Fruit fly (Drosophila melanogaster) whole organism, pupa: ENCODE data around the gene Gdi.

Experiments used
- CG10348 ChIP-seq: fragments of 200-800 bp; sonication (Bioruptor generic); IDR thresholded peaks from 2 replicates; pipeline ENCODE4 v1.3.6; 2022; ENCODE audit warnings: missing biosample characterization, missing genetic modification characterization
- CG12605 ChIP-seq: fragments of 200-800 bp; sonication (Bioruptor generic); IDR thresholded peaks from 2 replicates; pipeline ENCODE4 v1.3.6; 2022; ENCODE audit warnings: missing biosample characterization, missing genetic modification characterization
- CG13204 ChIP-seq: fragments of 200-800 bp; sonication (Bioruptor generic); optimal IDR thresholded peaks from 2 replicates; lab custom pipeline; 2018; ENCODE audit warnings: missing biosample characterization, mild to moderate bottlenecking, missing genetic modification characterization, moderate library complexity
- CG14655 ChIP-seq: fragments of 200-800 bp; sonication (Bioruptor generic); optimal IDR thresholded peaks from 3 replicates; lab custom pipeline; 2017; ENCODE audit warnings: mild to moderate bottlenecking, missing biosample characterization, missing genetic modification reagents, missing genetic modification characterization
- CG15710 ChIP-seq: fragments of 200-800 bp; sonication (Bioruptor generic); optimal IDR thresholded peaks from 2 replicates; lab custom pipeline; 2018; ENCODE audit warnings: missing biosample characterization, mild to moderate bottlenecking, missing genetic modification characterization, moderate library complexity
- CG17806 ChIP-seq: fragments of 200-800 bp; sonication (Bioruptor generic); optimal IDR thresholded peaks from 2 replicates; lab custom pipeline; 2018; ENCODE audit warnings: missing biosample characterization, mild to moderate bottlenecking, missing genetic modification characterization, moderate library complexity
- CG32121 ChIP-seq: fragments of 200-800 bp; sonication (Bioruptor generic); IDR thresholded peaks from 2 replicates; pipeline ENCODE4 v1.3.6; 2022; ENCODE audit warnings: missing biosample characterization, missing genetic modification characterization
- CG34367 ChIP-seq: fragments of 200-800 bp; sonication (Bioruptor generic); optimal IDR thresholded peaks from 2 replicates; lab custom pipeline; 2018; ENCODE audit warnings: missing biosample characterization, mild to moderate bottlenecking, missing genetic modification characterization
- CG4496 ChIP-seq: fragments of 200-800 bp; sonication (Bioruptor generic); IDR thresholded peaks from 3 replicates; pipeline ENCODE4 v1.3.6; 2022; ENCODE audit warnings: missing biosample characterization, missing genetic modification characterization
- CG8159 ChIP-seq: fragments of 200-800 bp; sonication (Bioruptor generic); optimal IDR thresholded peaks from 3 replicates; lab custom pipeline; 2018; ENCODE audit warnings: missing biosample characterization, mild to moderate bottlenecking, missing genetic modification characterization, moderate library complexity
- CG8301 ChIP-seq: fragments of 200-800 bp; sonication (Bioruptor generic); optimal IDR thresholded peaks from 2 replicates; lab custom pipeline; 2018; ENCODE audit warnings: missing biosample characterization, mild to moderate bottlenecking, missing genetic modification characterization
- CG9948 ChIP-seq: fragments of 200-800 bp; sonication (Bioruptor generic); optimal IDR thresholded peaks from 2 replicates; lab custom pipeline; 2018; ENCODE audit warnings: missing biosample characterization, mild to moderate bottlenecking, missing genetic modification characterization, moderate library complexity
- D1 ChIP-seq: fragments of 200-800 bp; sonication (Bioruptor generic); optimal IDR thresholded peaks from 2 replicates; lab custom pipeline; 2018; ENCODE audit warnings: missing biosample characterization, mild to moderate bottlenecking, missing genetic modification characterization, moderate library complexity
- EcR ChIP-seq: fragments of 200-800 bp; sonication (Bioruptor generic); optimal IDR thresholded peaks from 3 replicates; lab custom pipeline; 2019; ENCODE audit warnings: missing biosample characterization, missing genetic modification characterization, mild to moderate bottlenecking, moderate library complexity, missing genetic modification reagents
- Ets98B ChIP-seq: fragments of 200-800 bp; sonication (Bioruptor generic); IDR thresholded peaks from 2 replicates; pipeline ENCODE4 v1.3.6; 2022; ENCODE audit warnings: missing biosample characterization, missing genetic modification characterization
- Pif1A ChIP-seq: fragments of 200-800 bp; sonication (Bioruptor generic); optimal IDR thresholded peaks from 3 replicates; lab custom pipeline; 2016; ENCODE audit warnings: missing biosample characterization, missing genetic modification characterization
- Pif1B ChIP-seq: fragments of 200-800 bp; sonication (Bioruptor generic); optimal IDR thresholded peaks from 3 replicates; lab custom pipeline; 2016; ENCODE audit warnings: missing biosample characterization, missing genetic modification characterization
- Snoo ChIP-seq: fragments of 200-800 bp; sonication (Bioruptor generic); optimal IDR thresholded peaks from 3 replicates; lab custom pipeline; 2017; ENCODE audit warnings: missing biosample characterization, mild to moderate bottlenecking, missing genetic modification characterization, inconsistent platforms
- fd96Ca ChIP-seq: fragments of 200-800 bp; sonication (Bioruptor generic); IDR thresholded peaks from 3 replicates; pipeline ENCODE4 v1.3.6; 2022; ENCODE audit warnings: missing biosample characterization, missing genetic modification characterization
- gl ChIP-seq: fragments of 200-800 bp; sonication (Bioruptor generic); optimal IDR thresholded peaks from 2 replicates; lab custom pipeline; 2018; ENCODE audit warnings: missing biosample characterization, mild to moderate bottlenecking, missing genetic modification characterization
- rn ChIP-seq: fragments of 200-800 bp; sonication (Bioruptor generic); IDR thresholded peaks from 2 replicates; pipeline ENCODE4 v1.3.6; 2022; ENCODE audit warnings: missing biosample characterization, missing genetic modification characterization

Gdi gene

DNA sequence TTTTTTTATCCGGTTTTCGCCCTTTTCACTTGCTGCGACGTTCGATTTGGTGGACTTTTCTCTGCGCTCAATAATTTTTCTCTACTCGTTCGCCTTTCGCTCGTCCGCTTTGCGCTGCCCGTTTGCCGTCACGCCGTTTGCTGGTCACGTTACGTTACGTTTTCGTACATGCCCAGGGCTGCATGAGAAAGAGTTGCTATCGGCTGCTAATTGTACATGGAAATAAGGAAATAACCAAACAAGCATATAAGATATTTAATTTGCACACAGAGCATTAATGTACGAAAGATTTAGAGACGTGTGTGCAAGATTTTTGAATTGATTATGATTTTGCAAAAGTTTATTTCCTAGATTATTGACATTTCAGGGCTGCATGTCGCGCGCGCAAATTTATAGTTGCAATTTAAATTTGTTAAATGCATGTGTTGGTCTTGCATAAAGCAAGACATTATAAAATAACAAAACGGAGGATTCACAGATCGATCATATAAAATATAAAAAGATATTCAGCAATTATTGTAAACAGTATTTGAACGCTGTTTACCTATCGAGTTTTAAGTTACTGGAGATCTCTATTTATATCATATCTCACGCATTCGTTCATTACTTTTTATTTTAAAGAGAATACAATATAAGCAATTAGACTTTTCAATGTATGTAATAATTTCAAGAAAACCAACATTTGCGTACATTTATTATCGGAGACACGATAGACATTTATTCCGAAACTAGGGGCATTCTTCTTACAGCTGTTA, at the start of gene Gdi:
Gene Gdi, minus strand, starts transcription at position 214 of the 755 bp plus-strand sequence.
- TF ChIP-seq Pif1A (no peak), CG32121 (peak; percentile 30; the same call in 1 of the 2 replicates), Snoo (no peak), CG15710 (tag; lab: Kevin White, UChicago) (peak; percentile 14), rn (no peak), CG9948 (no peak), CG8301 (tag; lab: Kevin White, UChicago) (no peak), CG4496 (GFP tag; lab: Robert Waterston, UW) (no peak), CG17806 (tag; lab: Kevin White, UChicago) (no peak), EcR (GFP tag; lab: Kevin White, UChicago) (no peak), CG10348 (GFP tag; lab: Robert Waterston, UW) (no peak), CG34367 (tag; lab: Kevin White, UChicago) (no peak), CG13204 (GFP tag; lab: Kevin White, UChicago) (no peak), Pif1B (GFP tag; lab: Kevin White, UChicago) (no peak), CG12605 (GFP tag; lab: Robert Waterston, UW) (no peak), D1 (tag; lab: Kevin White, UChicago) (no peak), CG14655 (GFP tag; lab: Kevin White, UChicago) (no peak), fd96Ca (GFP tag; lab: Robert Waterston, UW) (no peak), CG8159 (tag; lab: Kevin White, UChicago) (peak; percentile 19), gl (tag; lab: Kevin White, UChicago) (no peak)

DNA sequence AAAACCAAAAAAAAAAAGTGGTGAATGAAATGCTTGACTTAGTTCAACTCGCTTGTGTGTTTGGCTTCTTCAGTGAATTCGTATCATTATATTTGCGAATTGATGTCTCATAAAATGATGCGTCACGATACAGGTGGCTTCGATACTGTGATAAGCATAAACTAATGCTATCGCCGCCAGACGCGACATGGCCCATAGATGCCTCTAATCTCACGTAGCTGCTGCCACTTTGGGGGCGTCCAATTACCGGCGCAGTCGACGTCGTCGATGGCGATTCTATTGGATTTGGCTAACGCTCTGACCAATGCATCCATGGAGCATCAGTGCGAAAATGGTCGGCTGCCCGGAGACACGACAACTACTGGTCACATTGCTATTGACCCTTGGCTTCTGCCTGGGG, 49.2 kb upstream of the Gdi start, which contains the start of gene CG13113:
Gene CG13113, plus strand, starts transcription at position 301 of the 400 bp plus-strand sequence.
- TF ChIP-seq CG8159 (tag; lab: Kevin White, UChicago), result no peak

DNA sequence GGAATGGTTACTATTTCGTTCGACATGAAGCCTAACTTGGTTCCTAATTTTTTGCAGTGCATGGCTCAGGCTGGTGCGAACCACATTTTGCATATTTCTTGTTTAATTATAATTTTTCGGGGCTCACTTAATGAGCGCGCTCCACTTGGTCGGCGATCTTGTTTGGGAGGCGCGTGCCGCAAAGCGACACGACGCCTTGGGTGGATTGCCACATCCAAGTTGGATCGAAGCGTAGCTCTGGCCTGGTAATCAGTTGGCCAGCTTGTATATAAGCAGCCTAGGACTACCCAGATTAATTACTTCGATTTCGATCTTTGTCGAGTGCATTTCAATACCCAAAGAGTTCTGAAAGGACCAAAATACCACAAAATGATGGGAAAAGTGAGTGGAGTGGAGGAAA, 47.9 kb upstream of the Gdi start, which contains the start of gene Cpr30B:
Gene Cpr30B, plus strand, starts transcription at position 301 of the 400 bp plus-strand sequence.
- no peak for TF ChIP-seq CG8159 (tag; lab: Kevin White, UChicago)
- TF ChIP-seq CG15710 (tag; lab: Kevin White, UChicago), result no peak

DNA sequence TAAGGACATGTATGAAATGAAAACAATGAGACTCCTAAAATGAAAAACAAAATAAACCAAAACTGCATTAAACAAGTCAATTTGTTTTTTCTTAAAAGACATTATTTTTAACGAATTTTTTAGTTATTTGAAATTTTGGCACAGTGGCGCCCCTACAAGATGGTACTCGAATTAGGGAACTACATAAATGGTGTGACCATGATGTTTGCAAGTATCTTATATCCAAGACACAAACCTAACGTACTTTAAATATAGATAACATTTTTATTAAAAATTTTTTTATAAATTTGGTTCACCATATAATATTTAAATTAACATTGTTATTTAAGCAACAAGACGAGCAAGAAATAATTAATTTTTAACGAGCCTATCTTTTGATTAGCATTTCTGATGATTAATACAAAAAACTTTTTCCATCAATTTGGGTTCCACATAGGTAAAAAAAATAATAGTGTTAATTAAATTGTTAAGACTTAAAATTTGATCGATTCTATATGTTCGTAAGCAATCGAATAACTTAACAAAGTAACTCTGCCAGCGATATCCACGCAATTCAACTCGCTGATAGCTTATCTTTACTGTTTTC, 45.4 kb upstream of the Gdi start, which contains the start of gene CG17855:
Gene CG17855, plus strand, starts transcription at position 536 of the 586 bp plus-strand sequence.
- TF ChIP-seq D1 (tag; lab: Kevin White, UChicago) (peak; percentile 86), CG9948 (no peak), fd96Ca (GFP tag; lab: Robert Waterston, UW) (no peak), CG10348 (GFP tag; lab: Robert Waterston, UW) (no peak), CG13204 (GFP tag; lab: Kevin White, UChicago) (no peak), CG4496 (GFP tag; lab: Robert Waterston, UW) (no peak), rn (no peak)

DNA sequence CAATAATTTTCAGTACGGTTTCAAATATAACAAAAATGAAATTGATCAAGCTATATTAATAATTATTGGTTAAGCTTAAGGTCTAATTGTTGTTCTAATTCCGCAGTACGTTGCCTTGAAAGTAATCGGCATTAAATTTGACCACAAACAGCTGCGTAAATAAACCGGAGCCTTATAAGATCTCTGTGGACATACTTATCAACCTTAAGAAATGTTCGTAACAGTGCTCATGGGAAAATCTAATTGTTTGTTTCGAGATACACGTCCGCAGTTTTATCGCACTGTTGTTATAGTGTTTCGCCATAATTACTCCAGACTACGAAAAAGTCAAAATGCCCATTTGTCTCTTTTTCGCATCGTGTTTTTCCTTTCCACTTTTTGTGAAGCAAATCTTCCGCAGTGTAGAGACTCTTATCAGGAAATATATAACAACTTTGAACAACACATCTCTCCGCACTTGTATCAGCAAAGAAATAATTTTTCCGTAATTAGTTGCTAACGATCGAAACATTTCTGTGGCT, 35.2 kb upstream of the Gdi start:
- TF ChIP-seq CG4496 (GFP tag; lab: Robert Waterston, UW) (no peak), CG9948 (no peak), rn (no peak), gl (tag; lab: Kevin White, UChicago) (no peak), CG12605 (GFP tag; lab: Robert Waterston, UW) (no peak), fd96Ca (GFP tag; lab: Robert Waterston, UW) (0 out of 3 replicates have a peak, but pooled peaks have one; percentile 27), CG10348 (GFP tag; lab: Robert Waterston, UW) (no peak), CG13204 (GFP tag; lab: Kevin White, UChicago) (no peak), Pif1B (GFP tag; lab: Kevin White, UChicago) (no peak), CG14655 (GFP tag; lab: Kevin White, UChicago) (peak; percentile 34), CG32121 (no peak), CG8159 (tag; lab: Kevin White, UChicago) (no peak), Snoo (no peak), EcR (GFP tag; lab: Kevin White, UChicago) (no peak), CG17806 (tag; lab: Kevin White, UChicago) (no peak), Pif1A (no peak), CG34367 (tag; lab: Kevin White, UChicago) (no peak), CG8301 (tag; lab: Kevin White, UChicago) (peak; percentile 6), CG15710 (tag; lab: Kevin White, UChicago) (no peak), Ets98B (GFP tag; lab: Robert Waterston, UW) (no peak), D1 (tag; lab: Kevin White, UChicago) (no peak)

DNA sequence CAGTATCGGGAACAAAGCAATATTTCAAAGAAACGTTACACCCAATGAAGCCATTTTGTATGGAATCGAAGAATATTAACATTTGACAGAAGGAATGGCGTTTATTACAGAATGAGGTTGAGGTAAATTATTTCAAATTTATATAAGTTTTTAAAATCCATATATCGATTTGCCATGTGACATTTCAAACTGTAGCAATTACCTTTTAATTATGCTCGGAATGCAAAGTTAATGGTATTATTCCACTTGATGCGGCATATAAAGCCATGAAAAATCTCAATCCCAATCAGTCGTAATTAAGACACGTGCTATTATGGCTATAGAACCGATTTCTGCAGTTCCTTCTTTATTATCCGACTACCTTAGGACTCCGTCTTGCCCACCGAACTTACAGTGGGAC, 33.5 kb upstream of the Gdi start, which contains the start of gene CG31883:
Gene CG31883, plus strand, starts transcription at position 301 of the 400 bp plus-strand sequence.
- TF ChIP-seq CG14655 (GFP tag; lab: Kevin White, UChicago), result no peak
- no peak for TF ChIP-seq Snoo
- no peak for TF ChIP-seq CG12605 (GFP tag; lab: Robert Waterston, UW)
- no peak for TF ChIP-seq Pif1A
- no peak for TF ChIP-seq CG13204 (GFP tag; lab: Kevin White, UChicago)
- no peak for TF ChIP-seq fd96Ca (GFP tag; lab: Robert Waterston, UW)
- TF ChIP-seq, all 21 proteins: peak for 0
